Worm (Caenorhabditis elegans): ENCODE measurements around the gene F13B12.1.

F13B12.1 gene

ce11 chrIV:10461767-10462166, 37.3 kb upstream of the F13B12.1 start, which contains the start of gene mec-3:
mec-3 (minus strand) TSS chrIV:10461867.
- TF ChIP-seq ceh-18 (tag; optimal IDR thresholded peaks at IDR 0.05) (no peak), npax-4 (tag; optimal IDR thresholded peaks at IDR 0.05) (no peak), fkh-10 (GFP tag; optimal IDR thresholded peaks at IDR 0.05) (no peak), ceh-19 (GFP tag; optimal IDR thresholded peaks at IDR 0.05) (no peak), ets-4 (tag; optimal IDR thresholded peaks at IDR 0.05) (no peak), C08G9.2 (tag; optimal IDR thresholded peaks at IDR 0.05) (no peak), ceh-24 (tag; optimal IDR thresholded peaks at IDR 0.05) (no peak), ceh-9 (tag; optimal IDR thresholded peaks at IDR 0.05) (no peak), T23F11.4 (GFP tag; optimal IDR thresholded peaks at IDR 0.05) (no peak), pha-4 (tag; optimal IDR thresholded peaks at IDR 0.05) (no peak), sdc-2 (tag; optimal IDR thresholded peaks at IDR 0.05) (no peak), ttx-3 (tag; optimal IDR thresholded peaks at IDR 0.05) (no peak), ztf-16 (tag; optimal IDR thresholded peaks at IDR 0.05) (no peak), tbx-7 (tag; optimal IDR thresholded peaks at IDR 0.05) (no peak), tbx-2 (tag; optimal IDR thresholded peaks at IDR 0.05) (no peak), elt-4 (tag; optimal IDR thresholded peaks at IDR 0.05) (no peak)

ce11 chrIV:10457137-10457536, 32.7 kb upstream of the F13B12.1 start, which contains the start of gene srb-17:
srb-17 (minus strand) TSS chrIV:10457237.
- no peak for TF ChIP-seq pha-2 (tag; optimal IDR thresholded peaks at IDR 0.05)
- TF ChIP-seq hlh-30 (tag; optimal IDR thresholded peaks at IDR 0.05; ENCODE audit: insufficient read depth), result no peak
- no peak for TF ChIP-seq syd-9 (tag; optimal IDR thresholded peaks at IDR 0.05)
- TF ChIP-seq ets-4 (tag; optimal IDR thresholded peaks at IDR 0.05), result no peak
- TF ChIP-seq ref-2 (tag; optimal IDR thresholded peaks at IDR 0.05), result no peak
- no peak for TF ChIP-seq unc-3 (GFP tag; conservative IDR thresholded peaks at IDR 0.05)
- TF ChIP-seq unc-3 (tag; optimal IDR thresholded peaks at IDR 0.05), result no peak
- no peak for TF ChIP-seq unc-86 (tag; optimal IDR thresholded peaks at IDR 0.05)
- no peak for TF ChIP-seq pqm-1 (tag; optimal IDR thresholded peaks at IDR 0.05)
- no peak for TF ChIP-seq ceh-9 (tag; optimal IDR thresholded peaks at IDR 0.05)

ce11 chrIV:10453001-10453400, 28.6 kb upstream of the F13B12.1 start, which contains the start of gene F01D4.8:
F01D4.8 (minus strand) TSS chrIV:10453101.
- TF ChIP-seq madf-2 (tag; optimal IDR thresholded peaks at IDR 0.05), result no peak
- TF ChIP-seq zip-5 (tag; optimal IDR thresholded peaks at IDR 0.05), result no peak
- no peak for TF ChIP-seq C08G9.2 (tag; optimal IDR thresholded peaks at IDR 0.05)
- no peak for TF ChIP-seq fkh-6 (tag; optimal IDR thresholded peaks at IDR 0.05)
- no peak for TF ChIP-seq Y22D7AL.16 (tag; optimal IDR thresholded peaks at IDR 0.05)
- TF ChIP-seq ceh-22 (tag; optimal IDR thresholded peaks at IDR 0.05), result no peak
- no peak for TF ChIP-seq pha-2 (tag; optimal IDR thresholded peaks at IDR 0.05)
- no peak for TF ChIP-seq lim-6 (tag; optimal IDR thresholded peaks at IDR 0.05)
- no peak for TF ChIP-seq ceh-30 (tag; optimal IDR thresholded peaks at IDR 0.05)

ce11 chrIV:10449799-10450198, 25.4 kb upstream of the F13B12.1 start, which contains the start of gene F13B12.4:
F13B12.4 (minus strand) TSS chrIV:10449899.
- TF ChIP-seq hlh-8 (tag; optimal IDR thresholded peaks at IDR 0.05) (no peak), pax-1 (tag; optimal IDR thresholded peaks at IDR 0.05) (no peak), C08G9.2 (tag; optimal IDR thresholded peaks at IDR 0.05) (no peak), gmeb-2 (tag; optimal IDR thresholded peaks at IDR 0.05) (no peak), fkh-10 (GFP tag; optimal IDR thresholded peaks at IDR 0.05) (no peak), nhr-11 (tag; optimal IDR thresholded peaks at IDR 0.05) (no peak), fkh-6 (tag; optimal IDR thresholded peaks at IDR 0.05) (no peak), lin-11 (tag; optimal IDR thresholded peaks at IDR 0.05) (no peak), eyg-1 (tag; optimal IDR thresholded peaks at IDR 0.05) (no peak)

- TF ChIP-seq ets-4 (tag; optimal IDR thresholded peaks at IDR 0.05) (no peak), ceh-14 (tag; optimal IDR thresholded peaks at IDR 0.05) (no peak), ceh-18 (tag; optimal IDR thresholded peaks at IDR 0.05) (no peak), ceh-48 (tag; optimal IDR thresholded peaks at IDR 0.05) (no peak), fkh-6 (tag; optimal IDR thresholded peaks at IDR 0.05) (no peak), che-1 (tag; optimal IDR thresholded peaks at IDR 0.05) (no peak), ttx-3 (tag; optimal IDR thresholded peaks at IDR 0.05) (no peak), tbx-7 (tag; optimal IDR thresholded peaks at IDR 0.05) (no peak), syd-9 (tag; optimal IDR thresholded peaks at IDR 0.05) (no peak), pha-4 (tag; optimal IDR thresholded peaks at IDR 0.05) (no peak)
Observed at ce11 chrIV:10443510-10443909, 19.1 kb upstream of the F13B12.1 start, which contains the start of gene F13B12.7. F13B12.7 (plus strand) TSS chrIV:10443810.
